Fruit fly (Drosophila melanogaster) S2 (cell line): ENCODE measurements around the gene Papss.

Source experiments
- CG8478 ChIP-seq: fragments of >200 bp; optimal IDR thresholded peaks from 2 replicates; lab custom pipeline; 2018
- CTCF ChIP-seq, 2 experiments: fragments of >200 bp; optimal IDR thresholded peaks; 2 replicates each; lab custom pipeline; 2018

DNA sequence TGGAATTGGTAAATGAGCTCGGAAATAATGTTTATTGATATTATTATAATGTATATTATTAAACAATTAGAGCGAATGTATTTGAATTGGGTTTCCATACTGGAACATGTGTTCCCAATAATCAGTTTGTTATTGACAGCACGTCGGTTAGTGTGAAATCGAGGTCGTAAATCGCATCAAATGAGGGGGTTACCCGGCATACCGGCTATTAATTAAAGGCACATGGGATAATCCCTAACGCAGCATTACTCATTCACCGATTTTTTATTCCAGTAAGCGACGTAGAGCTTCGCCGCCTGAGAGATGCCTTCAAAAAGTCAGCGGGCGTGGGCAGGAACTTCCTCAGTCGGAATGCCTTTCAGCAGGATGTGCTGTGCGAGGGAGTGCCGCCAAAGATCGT, 28.4 kb downstream of the Papss start:
- TF ChIP-seq CG8478 = no peak
- TF ChIP-seq CTCF (optimal IDR thresholded peaks at IDR 0.05; lab: Kevin White, UChicago) = no peak
